Fruit fly (Drosophila melanogaster): ENCODE measurements around the gene CG3552.
A peak's percentile ranks its signal among the peaks of the same experiment; 100 is the strongest.

CG3552 gene

dm6 chr3L:9468261-9468890, 12.3 kb downstream of the CG3552 start (continued):
- no peak for TF ChIP-seq Scr (GFP tag; IDR thresholded peaks at IDR 0.05; ENCODE audit: partially characterized antibody)
- TF ChIP-seq CG4424 (GFP tag; optimal IDR thresholded peaks at IDR 0.05): peak; percentile 3
- no peak for TF ChIP-seq MBD-R2 (GFP tag; IDR thresholded peaks at IDR 0.05)
- peak; percentile 16 to 33 for TF ChIP-seq dpn (GFP tag; optimal IDR thresholded peaks at IDR 0.05)
- peak in 1 of 2 experiments; percentile 9 for TF ChIP-seq chif (GFP tag; optimal IDR thresholded peaks at IDR 0.05)
- TF ChIP-seq fd64A (GFP tag; optimal IDR thresholded peaks at IDR 0.05): no peak
- peak; percentile 38 for TF ChIP-seq nmo (GFP tag; optimal IDR thresholded peaks at IDR 0.05)
- TF ChIP-seq fd3F (GFP tag; optimal IDR thresholded peaks at IDR 0.05): no peak
- TF ChIP-seq Hr3 (GFP tag; optimal IDR thresholded peaks at IDR 0.05): peak; percentile 1
- no peak for TF ChIP-seq tup (GFP tag; optimal IDR thresholded peaks at IDR 0.05)
- peak; percentile 59 for TF ChIP-seq phol (tag; optimal IDR thresholded peaks at IDR 0.05)
- peak; percentile 27 for TF ChIP-seq CG12769 (tag; optimal IDR thresholded peaks at IDR 0.05)
- TF ChIP-seq Oli (tag; optimal IDR thresholded peaks at IDR 0.05): peak; percentile 31
- TF ChIP-seq mam (GFP tag; optimal IDR thresholded peaks at IDR 0.05): peak; percentile 24
- TF ChIP-seq CG4282 (GFP tag; optimal IDR thresholded peaks at IDR 0.05): no peak
- no peak for TF ChIP-seq NC2α (GFP tag; optimal IDR thresholded peaks at IDR 0.05)
- peak; percentile 60 for TF ChIP-seq CG18262 (tag; optimal IDR thresholded peaks at IDR 0.05)
- TF ChIP-seq jumu (GFP tag; optimal IDR thresholded peaks at IDR 0.05): no peak
- TF ChIP-seq Ssrp (tag; optimal IDR thresholded peaks at IDR 0.05): peak; percentile 34
- peak; percentile 50 for TF ChIP-seq Sox102F (GFP tag; optimal IDR thresholded peaks at IDR 0.05)
- TF ChIP-seq CG4404 (GFP tag; IDR thresholded peaks at IDR 0.05): no peak
- peak; percentile 14 for TF ChIP-seq CG15011 (GFP tag; optimal IDR thresholded peaks at IDR 0.05)
- peak; percentile 11 for TF ChIP-seq CG9609 (GFP tag; optimal IDR thresholded peaks at IDR 0.05)
- TF ChIP-seq dmrt11E (tag; optimal IDR thresholded peaks at IDR 0.05): no peak
- peak; percentile 26 for TF ChIP-seq Blimp-1 (GFP tag; optimal IDR thresholded peaks at IDR 0.05)
- TF ChIP-seq CG9876 (GFP tag; optimal IDR thresholded peaks at IDR 0.05): no peak
- no peak for TF ChIP-seq Drgx (GFP tag; IDR thresholded peaks at IDR 0.05)
- no peak for TF ChIP-seq GATAe (GFP tag; conservative IDR thresholded peaks at IDR 0.05)
- TF ChIP-seq CG1832 (GFP tag; optimal IDR thresholded peaks at IDR 0.05): no peak
- TF ChIP-seq CkIIα-i1 (GFP tag; IDR thresholded peaks at IDR 0.05): no peak
- TF ChIP-seq CG15514 (GFP tag; optimal IDR thresholded peaks at IDR 0.05): peak; percentile 3
- peak; percentile 58 for TF ChIP-seq gem (tag; optimal IDR thresholded peaks at IDR 0.05)
- TF ChIP-seq CG4360 (GFP tag; IDR thresholded peaks at IDR 0.05): no peak
- TF ChIP-seq Ptx1 (GFP tag; IDR thresholded peaks at IDR 0.05): no peak; the same call in 1 of the 2 replicates
- TF ChIP-seq fd96Cb (tag; optimal IDR thresholded peaks at IDR 0.05): peak; percentile 33
- TF ChIP-seq unpg (GFP tag; optimal IDR thresholded peaks at IDR 0.05): no peak
- TF ChIP-seq dmrt99B (tag; optimal IDR thresholded peaks at IDR 0.05): peak; percentile 55
- no peak for TF ChIP-seq bowl (GFP tag; IDR thresholded peaks at IDR 0.05)
- no peak for TF ChIP-seq sd (tag; optimal IDR thresholded peaks at IDR 0.05)
- TF ChIP-seq CG10209 (GFP tag; optimal IDR thresholded peaks at IDR 0.05): peak; percentile 17
- peak; percentile 40 for TF ChIP-seq tio (GFP tag; optimal IDR thresholded peaks at IDR 0.05)
- TF ChIP-seq lab (GFP tag; optimal IDR thresholded peaks at IDR 0.05): peak; percentile 21
- peak; percentile 61 for TF ChIP-seq CoRest (tag; optimal IDR thresholded peaks at IDR 0.05)
- no peak for TF ChIP-seq CG11247 (GFP tag; IDR thresholded peaks at IDR 0.05)
- peak; percentile 32 for TF ChIP-seq Hmr (GFP tag; optimal IDR thresholded peaks at IDR 0.05)
- no peak for TF ChIP-seq CG16863 (GFP tag; optimal IDR thresholded peaks at IDR 0.05)
- TF ChIP-seq CG3065 (GFP tag; optimal IDR thresholded peaks at IDR 0.05): no peak
- TF ChIP-seq CG17802 (tag; optimal IDR thresholded peaks at IDR 0.05): no peak
- no peak for TF ChIP-seq Usf (GFP tag; optimal IDR thresholded peaks at IDR 0.05)

All from whole organism, embryonic.